Worm (Caenorhabditis elegans) whole organism, L4/young adult: ENCODE data around the gene nra-3.

Experiments
- W03F9.2 ChIP-seq: fragments of 150-350 bp; optimal IDR thresholded peaks from 2 replicates; lab custom pipeline; 2014; ENCODE audit warnings: missing biosample characterization, missing genetic modification characterization
- him-1 ChIP-seq: sonication (generic microtip); optimal IDR thresholded peaks from 2 replicates; lab custom pipeline; 2016; ENCODE audit warnings: missing genotype, missing genetic modification reagents, missing genetic modification characterization, missing compliant biosample characterization

DNA sequence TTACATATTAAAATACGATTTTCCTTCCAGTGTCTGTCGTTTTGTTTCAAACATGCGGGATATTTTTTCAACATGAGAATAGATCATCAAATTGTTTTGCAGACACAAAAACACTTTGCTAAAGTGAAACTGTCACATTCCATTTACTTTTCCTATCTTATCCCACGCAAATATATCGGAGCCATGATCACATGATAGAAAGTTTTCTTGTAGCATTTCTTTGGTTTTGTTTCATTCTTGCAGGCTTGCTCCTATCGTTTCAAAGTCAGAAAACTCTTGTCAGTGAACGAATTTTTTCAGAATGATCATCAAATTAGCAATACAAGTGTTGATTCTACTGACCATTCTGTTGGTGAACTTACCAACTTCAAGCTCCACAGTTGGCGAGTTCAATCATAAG, 10.0 kb downstream of the nra-3 start, which contains the start of gene C17G1.2:
- TF ChIP-seq him-1 (tag; lab: Kevin White, UChicago) (no peak), W03F9.2 (tag; lab: Kevin White, UChicago) (no peak)
